Fruit fly (Drosophila melanogaster): ENCODE measurements around the gene Dad.

Dad gene

dm6 chr3R:17077968-17078417 is 24.2 kb downstream of the Dad start (continued):
- TF ChIP-seq CG1603 (tag; optimal IDR thresholded peaks at IDR 0.05), result no peak
- no peak for TF ChIP-seq CG11696 (GFP tag; IDR thresholded peaks at IDR 0.05)
- TF ChIP-seq CG31224 (GFP tag; IDR thresholded peaks at IDR 0.05), result no peak
- TF ChIP-seq Mad (GFP tag; optimal IDR thresholded peaks at IDR 0.05), result no peak
- no peak; the same call in none of the 2 replicates for TF ChIP-seq ato (GFP tag; IDR thresholded peaks at IDR 0.05; ENCODE audit: partially characterized antibody)
- no peak for TF ChIP-seq CG10959 (GFP tag; IDR thresholded peaks at IDR 0.05)
- peak; percentile 17 for TF ChIP-seq CG3281 (GFP tag; optimal IDR thresholded peaks at IDR 0.05)
- TF ChIP-seq ewg (GFP tag; optimal IDR thresholded peaks at IDR 0.05), result no peak
- TF ChIP-seq kah (GFP tag; optimal IDR thresholded peaks at IDR 0.05), result no peak
- TF ChIP-seq zen2 (GFP tag; IDR thresholded peaks at IDR 0.05; ENCODE audit: partially characterized antibody), result no peak
- no peak for TF ChIP-seq CG6272 (GFP tag; IDR thresholded peaks at IDR 0.05)
- TF ChIP-seq CG12942 (GFP tag; optimal IDR thresholded peaks at IDR 0.05), result no peak
- no peak for TF ChIP-seq CG16815 (GFP tag; optimal IDR thresholded peaks at IDR 0.05)
- TF ChIP-seq ftz-f1 (GFP tag; optimal IDR thresholded peaks at IDR 0.05), result peak; percentile 63
- no peak for TF ChIP-seq CG6689 (GFP tag; IDR thresholded peaks at IDR 0.05)
- TF ChIP-seq ash1 (GFP tag; optimal IDR thresholded peaks at IDR 0.05), result no peak
- no peak for TF ChIP-seq Dek (tag; optimal IDR thresholded peaks at IDR 0.05)
- no peak for TF ChIP-seq bcd (GFP tag; optimal IDR thresholded peaks at IDR 0.05)
- TF ChIP-seq CG4730 (GFP tag; IDR thresholded peaks at IDR 0.05), result no peak
- no peak for TF ChIP-seq CG2116 (GFP tag; optimal IDR thresholded peaks at IDR 0.05)
- TF ChIP-seq E2f1 (GFP tag; IDR thresholded peaks at IDR 0.05), result no peak
- peak; percentile 71 for TF ChIP-seq rib (GFP tag; IDR thresholded peaks at IDR 0.05)
- TF ChIP-seq NC2α (GFP tag; optimal IDR thresholded peaks at IDR 0.05), result no peak
- TF ChIP-seq Jarid2 (GFP tag; optimal IDR thresholded peaks at IDR 0.05), result peak; percentile 64
- TF ChIP-seq eve (GFP tag; optimal IDR thresholded peaks at IDR 0.05), result no peak
- TF ChIP-seq gem (tag; optimal IDR thresholded peaks at IDR 0.05), result no peak
- TF ChIP-seq CG17328 (GFP tag; IDR thresholded peaks at IDR 0.05), result no peak
- TF ChIP-seq CTCF (GFP tag; optimal IDR thresholded peaks at IDR 0.05), result no peak
- TF ChIP-seq CG15696 (tag; optimal IDR thresholded peaks at IDR 0.05), result no peak
- TF ChIP-seq crp (GFP tag; optimal IDR thresholded peaks at IDR 0.05), result peak in 1 of 2 experiments; percentile 51
- TF ChIP-seq slou (GFP tag; optimal IDR thresholded peaks at IDR 0.05), result no peak
- TF ChIP-seq lov (optimal IDR thresholded peaks at IDR 0.05), result no peak
- TF ChIP-seq lov (GFP tag; IDR thresholded peaks at IDR 0.05), result 0 out of 3 replicates have a peak, but pooled peaks have one; percentile 18
- no peak for TF ChIP-seq Sry-β (GFP tag; optimal IDR thresholded peaks at IDR 0.05)
- no peak for TF ChIP-seq Hsf (GFP tag; optimal IDR thresholded peaks at IDR 0.05)
- no peak for TF ChIP-seq bsh (GFP tag; optimal IDR thresholded peaks at IDR 0.05)
- no peak for TF ChIP-seq CG12071 (GFP tag; optimal IDR thresholded peaks at IDR 0.05)
- TF ChIP-seq CG1233 (GFP tag; optimal IDR thresholded peaks at IDR 0.05), result peak; percentile 29
- TF ChIP-seq Vsx1 (GFP tag; optimal IDR thresholded peaks at IDR 0.05), result no peak
- TF ChIP-seq bigmax (GFP tag; optimal IDR thresholded peaks at IDR 0.05), result no peak
- TF ChIP-seq CG1529 (GFP tag; optimal IDR thresholded peaks at IDR 0.05), result no peak
- no peak for TF ChIP-seq CG7928 (GFP tag; optimal IDR thresholded peaks at IDR 0.05)
- no peak for TF ChIP-seq CG16863 (GFP tag; optimal IDR thresholded peaks at IDR 0.05)
- TF ChIP-seq CG17385 (GFP tag; optimal IDR thresholded peaks at IDR 0.05), result no peak
- TF ChIP-seq Xbp1 (GFP tag; optimal IDR thresholded peaks at IDR 0.05), result no peak
- TF ChIP-seq sna (GFP tag; IDR thresholded peaks at IDR 0.05; ENCODE audit: partially characterized antibody), result no peak
- TF ChIP-seq CG6175 (GFP tag; IDR thresholded peaks at IDR 0.05), result peak; percentile 70; the same call in 1 of the 3 replicates
- peak; percentile 29; the same call in 1 of the 2 replicates for TF ChIP-seq seq (GFP tag; IDR thresholded peaks at IDR 0.05)
- no peak for TF ChIP-seq CG6654 (GFP tag; optimal IDR thresholded peaks at IDR 0.05)
- no peak for TF ChIP-seq CkIIα-i1 (GFP tag; IDR thresholded peaks at IDR 0.05)
- TF ChIP-seq CG10366 (GFP tag; IDR thresholded peaks at IDR 0.05), result no peak
- no peak for TF ChIP-seq CG14965 (GFP tag; optimal IDR thresholded peaks at IDR 0.05; ENCODE audit: borderline replicate concordance)

All from whole organism, embryonic.